Worm (Caenorhabditis elegans) whole organism, L1 larva: Measurements from ENCODE around the gene rpb-2.

Source experiments
- ama-1 ChIP-seq: fragments of 150-350 bp; optimal IDR thresholded peaks from 2 replicates; lab custom pipeline; 2014
- blmp-1 ChIP-seq: fragments of 150-350 bp; optimal IDR thresholded peaks from 2 replicates; lab custom pipeline; 2014; ENCODE audit warnings: missing biosample characterization, missing genetic modification characterization
- egl-27 ChIP-seq, 2 experiments: fragments of 150-350 bp in 1 of 2; sonication (generic microtip); optimal IDR thresholded peaks; 3 replicates each; lab custom pipeline; 2017 to 2018; ENCODE audit warnings: missing biosample characterization in 2 of 2, missing genetic modification characterization in 2 of 2, missing genetic modification reagents in 2 of 2
- grh-1 ChIP-seq: fragments of 200-800 bp; sonication (Bioruptor generic); IDR thresholded peaks from 2 replicates; pipeline ENCODE4 v1.3.6; 2022; ENCODE audit warnings: missing genetic modification reagents, missing genetic modification characterization, missing compliant biosample characterization
- lir-3 ChIP-seq: sonication (generic microtip); optimal IDR thresholded peaks from 2 replicates; lab custom pipeline; 2016; ENCODE audit warnings: mild to moderate bottlenecking, missing genetic modification characterization, moderate library complexity, missing compliant biosample characterization; ENCODE audit not compliant: poor library complexity
- mep-1 ChIP-seq: fragments of 150-350 bp; optimal IDR thresholded peaks from 2 replicates; lab custom pipeline; 2014; ENCODE audit warnings: missing biosample characterization, missing genetic modification characterization
- nhr-76 ChIP-seq: sonication (generic microtip); optimal IDR thresholded peaks from 2 replicates; lab custom pipeline; 2017; ENCODE audit warnings: missing biosample characterization, missing genetic modification characterization
- nhr-84 ChIP-seq: sonication (generic microtip); optimal IDR thresholded peaks from 2 replicates; lab custom pipeline; 2017; ENCODE audit warnings: missing biosample characterization, missing genetic modification characterization
- nhr-85 ChIP-seq: sonication (generic microtip); peaks from one replicate; lab custom pipeline; 2016; ENCODE audit warnings: missing genetic modification characterization, inconsistent platforms, missing compliant biosample characterization
- snpc-4 ChIP-seq: fragments of 150-350 bp; optimal IDR thresholded peaks from 2 replicates; lab custom pipeline; 2014; ENCODE audit warnings: missing biosample characterization, missing genetic modification characterization
- snu-23 ChIP-seq: sonication (generic microtip); optimal IDR thresholded peaks from 2 replicates; lab custom pipeline; 2016; ENCODE audit warnings: missing genetic modification characterization, missing compliant biosample characterization
- ztf-11 ChIP-seq, 2 experiments: sonication (generic microtip); optimal IDR thresholded peaks; 2 replicates each; lab custom pipeline; 2016 to 2017; ENCODE audit warnings: missing genetic modification characterization in 2 of 2, missing biosample characterization in 1 of 2, missing compliant biosample characterization in 1 of 2
- ztf-4 ChIP-seq: fragments of 150-350 bp; optimal IDR thresholded peaks from 2 replicates; lab custom pipeline; 2014; ENCODE audit warnings: missing biosample characterization, missing genetic modification characterization

DNA sequence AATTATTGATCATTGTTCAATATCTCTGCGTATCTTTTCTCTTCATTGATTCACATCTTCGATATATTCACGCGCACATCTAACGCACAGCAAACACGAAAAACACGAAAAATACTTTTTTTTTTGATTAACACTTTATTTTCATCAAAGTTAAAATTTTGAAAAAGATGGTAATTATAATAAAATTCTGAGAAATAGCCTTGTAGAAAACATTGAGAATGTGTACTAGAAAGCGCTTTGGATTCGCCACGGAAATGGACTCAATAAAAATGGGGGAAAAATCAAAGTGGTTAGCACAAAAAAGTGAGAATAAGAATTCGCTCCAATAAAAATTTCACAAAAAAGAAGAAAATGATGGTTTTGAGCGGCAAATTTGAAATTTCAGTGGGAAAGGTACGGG lies 45.8 kb upstream of the rpb-2 start, which contains the start of gene F26F4.6:
- TF ChIP-seq grh-1 (no peak), nhr-85 (tag; lab: Kevin White, UChicago) (no peak), snpc-4 (tag; lab: Kevin White, UChicago) (no peak), nhr-84 (no peak), snu-23 (no peak), nhr-76 (tag; lab: Kevin White, UChicago) (no peak), mep-1 (no peak), blmp-1 (tag; lab: Kevin White, UChicago) (no peak), ama-1 (lab: Kevin White, UChicago) (no peak), egl-27 (tag; optimal IDR thresholded peaks at IDR 0.05; lab: Kevin White, UChicago) (no peak), ztf-4 (tag; lab: Kevin White, UChicago) (no peak), lir-3 (tag; lab: Kevin White, UChicago) (no peak), ztf-11 (tag; optimal IDR thresholded peaks at IDR 0.05; lab: Kevin White, UChicago) (no peak)
